Fruit fly (Drosophila melanogaster): Measurements from ENCODE around the gene naz.
A peak's percentile ranks its signal among the peaks of the same experiment; 100 is the strongest.

naz gene

dm6 chr3R:18274328-18275098 is 54.2 kb downstream of the naz start, which contains the start of the genes Vps39 and eIF1A (continued):
- no peak for TF ChIP-seq CG12942 (GFP tag; optimal IDR thresholded peaks at IDR 0.05)
- peak; percentile 92 for TF ChIP-seq BEAF-32 (GFP tag; optimal IDR thresholded peaks at IDR 0.05)
- TF ChIP-seq CG7372 (GFP tag; IDR thresholded peaks at IDR 0.05): peak; percentile 53; the same call in 1 of the 2 replicates
- TF ChIP-seq Sry-δ (GFP tag; optimal IDR thresholded peaks at IDR 0.05): peak; percentile 95
- no peak for TF ChIP-seq CG6813 (GFP tag; optimal IDR thresholded peaks at IDR 0.05)
- TF ChIP-seq sc (optimal IDR thresholded peaks at IDR 0.05): no peak
- no peak for TF ChIP-seq sc (GFP tag; optimal IDR thresholded peaks at IDR 0.05)
- no peak for TF ChIP-seq lab (GFP tag; optimal IDR thresholded peaks at IDR 0.05)
- TF ChIP-seq dpn (GFP tag; optimal IDR thresholded peaks at IDR 0.05): peak; percentile 33 to 43
- TF ChIP-seq bbx (GFP tag; IDR thresholded peaks at IDR 0.05; ENCODE audit: partially characterized antibody): peak; percentile 67
- TF ChIP-seq ftz-f1 (GFP tag; optimal IDR thresholded peaks at IDR 0.05): no peak
- no peak for TF ChIP-seq Hey (tag; optimal IDR thresholded peaks at IDR 0.05)
- no peak for TF ChIP-seq eve (GFP tag; optimal IDR thresholded peaks at IDR 0.05)
- no peak for TF ChIP-seq CG11560 (tag; IDR thresholded peaks at IDR 0.05)
- peak; percentile 46 for TF ChIP-seq CG10267 (tag; optimal IDR thresholded peaks at IDR 0.05)
- no peak for TF ChIP-seq Tbp (GFP tag; optimal IDR thresholded peaks at IDR 0.05)
- TF ChIP-seq CG9215 (GFP tag; IDR thresholded peaks at IDR 0.05): peak; percentile 48
- peak; percentile 44 for TF ChIP-seq CG13123 (GFP tag; optimal IDR thresholded peaks at IDR 0.05)
- TF ChIP-seq CG14860 (GFP tag; IDR thresholded peaks at IDR 0.05; ENCODE audit: partially characterized antibody): peak; percentile 87
- peak; percentile 44 for TF ChIP-seq maf-S (GFP tag; optimal IDR thresholded peaks at IDR 0.05)
- TF ChIP-seq hth (optimal IDR thresholded peaks at IDR 0.05): no peak
- TF ChIP-seq NC2β (GFP tag; optimal IDR thresholded peaks at IDR 0.05): peak; percentile 50
- no peak for TF ChIP-seq hkb (optimal IDR thresholded peaks at IDR 0.05)
- TF ChIP-seq hkb (GFP tag; IDR thresholded peaks at IDR 0.05): no peak
- no peak for TF ChIP-seq ash1 (GFP tag; optimal IDR thresholded peaks at IDR 0.05)
- no peak for TF ChIP-seq repo (GFP tag; optimal IDR thresholded peaks at IDR 0.05)
- TF ChIP-seq Mes4 (GFP tag; optimal IDR thresholded peaks at IDR 0.05): no peak
- peak; percentile 13 for TF ChIP-seq CG18476 (GFP tag; optimal IDR thresholded peaks at IDR 0.05)
- no peak for TF ChIP-seq zf30C (GFP tag; optimal IDR thresholded peaks at IDR 0.05)
- no peak for TF ChIP-seq CG7987 (GFP tag; optimal IDR thresholded peaks at IDR 0.05)
- TF ChIP-seq seq (GFP tag; IDR thresholded peaks at IDR 0.05): no peak
- TF ChIP-seq dmrt99B (tag; optimal IDR thresholded peaks at IDR 0.05): no peak
- TF ChIP-seq Dek (tag; optimal IDR thresholded peaks at IDR 0.05): peak; percentile 4
- no peak for TF ChIP-seq Atf-2 (GFP tag; optimal IDR thresholded peaks at IDR 0.05)
- TF ChIP-seq Mrtf (GFP tag; IDR thresholded peaks at IDR 0.05): no peak
- TF ChIP-seq CG18619 (GFP tag; optimal IDR thresholded peaks at IDR 0.05): no peak
- peak; percentile 20 for TF ChIP-seq Atf3 (GFP tag; optimal IDR thresholded peaks at IDR 0.05)
- TF ChIP-seq CG30403 (GFP tag; optimal IDR thresholded peaks at IDR 0.05): peak; percentile 67
- TF ChIP-seq pum (GFP tag; optimal IDR thresholded peaks at IDR 0.05): peak; percentile 32
- TF ChIP-seq CG11398 (GFP tag; optimal IDR thresholded peaks at IDR 0.05): no peak
- no peak for TF ChIP-seq scrt (GFP tag; optimal IDR thresholded peaks at IDR 0.05)
- TF ChIP-seq Med (GFP tag): peak; percentile 60
- no peak for TF ChIP-seq CG1602 (GFP tag; optimal IDR thresholded peaks at IDR 0.05)
- no peak for TF ChIP-seq aop (GFP tag; IDR thresholded peaks at IDR 0.05)
- TF ChIP-seq nau (GFP tag; optimal IDR thresholded peaks at IDR 0.05): no peak
- TF ChIP-seq CG18262 (tag; optimal IDR thresholded peaks at IDR 0.05): peak; percentile 45
- no peak for TF ChIP-seq CG4328 (GFP tag; optimal IDR thresholded peaks at IDR 0.05)
- 0 out of 3 replicates have a peak, but pooled peaks have one; percentile 9 for TF ChIP-seq otp (GFP tag; IDR thresholded peaks at IDR 0.05)
- no peak for TF ChIP-seq lmd (GFP tag; IDR thresholded peaks at IDR 0.05)
- no peak for TF ChIP-seq CG3163 (GFP tag; optimal IDR thresholded peaks at IDR 0.05)
- TF ChIP-seq CG16863 (GFP tag; optimal IDR thresholded peaks at IDR 0.05): no peak

Data from whole organism, embryonic.